Fruit fly (Drosophila melanogaster): ENCODE data around the gene Amt.

The Amt gene

DNA sequence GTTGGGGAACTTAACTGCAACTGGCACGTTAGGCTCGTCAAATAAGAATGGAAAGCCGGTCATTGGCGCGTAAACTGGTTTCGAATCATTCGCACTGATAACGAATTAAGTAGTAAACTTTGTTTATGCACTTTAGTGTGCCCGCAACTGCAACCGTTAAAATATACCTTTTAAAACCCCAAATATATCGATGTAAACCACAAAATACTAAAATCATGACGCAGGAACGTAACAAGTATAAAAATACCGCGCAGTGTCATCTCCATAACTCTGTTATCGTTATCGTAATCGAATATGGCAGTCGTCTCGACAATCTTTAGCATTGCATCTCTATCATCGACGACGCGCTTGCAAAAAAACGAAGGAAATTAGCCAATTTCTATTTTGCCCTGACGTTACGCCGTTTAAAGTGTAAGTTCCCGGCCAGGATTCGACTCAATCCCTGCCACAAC is 23.6 kb downstream of the Amt start, which contains the start of the genes CG31344 and Caf1-55 (continued):
- TF ChIP-seq CG9876 (GFP tag; optimal IDR thresholded peaks at IDR 0.05) (no peak), CG7839 (tag; optimal IDR thresholded peaks at IDR 0.05) (no peak), Doc3 (GFP tag; IDR thresholded peaks at IDR 0.05; ENCODE audit: partially characterized antibody) (peak; percentile 68; the same call in 2 of the 3 replicates), Scr (GFP tag; IDR thresholded peaks at IDR 0.05; ENCODE audit: partially characterized antibody) (peak; percentile 74), pho (GFP tag; optimal IDR thresholded peaks at IDR 0.05) (peak; percentile 51), tin (GFP tag; optimal IDR thresholded peaks at IDR 0.05) (no peak), CG1832 (GFP tag; optimal IDR thresholded peaks at IDR 0.05) (no peak), Dfd (GFP tag; optimal IDR thresholded peaks at IDR 0.05) (no peak), pzg (GFP tag; optimal IDR thresholded peaks at IDR 0.05) (peak; percentile 98), Dp (GFP tag; optimal IDR thresholded peaks at IDR 0.05) (peak; percentile 77), nerfin-1 (tag; optimal IDR thresholded peaks at IDR 0.05) (no peak), ken (GFP tag; IDR thresholded peaks at IDR 0.05) (peak; percentile 16; the same call in 1 of the 3 replicates), CG31441 (GFP tag; IDR thresholded peaks at IDR 0.05) (peak; percentile 23; the same call in 1 of the 2 replicates), knrl (GFP tag; IDR thresholded peaks at IDR 0.05; ENCODE audit: partially characterized antibody) (peak; percentile 79), run (tag; optimal IDR thresholded peaks at IDR 0.05) (no peak), en (GFP tag; optimal IDR thresholded peaks at IDR 0.05) (no peak), insv (GFP tag; optimal IDR thresholded peaks at IDR 0.05) (peak in 1 of 2 experiments; percentile 18), Sox100B (GFP tag; optimal IDR thresholded peaks at IDR 0.05) (no peak), dmrt99B (tag; optimal IDR thresholded peaks at IDR 0.05) (no peak), CG15514 (GFP tag; optimal IDR thresholded peaks at IDR 0.05) (peak; percentile 68), CG8944 (GFP tag; optimal IDR thresholded peaks at IDR 0.05) (no peak), Dll (GFP tag; IDR thresholded peaks at IDR 0.05; ENCODE audit: partially characterized antibody) (peak; percentile 86), Hsf (GFP tag; optimal IDR thresholded peaks at IDR 0.05) (peak; percentile 1), CG17359 (tag; optimal IDR thresholded peaks at IDR 0.05) (no peak), Taf1 (GFP tag; IDR thresholded peaks at IDR 0.05) (no peak), hbn (GFP tag; IDR thresholded peaks at IDR 0.05; ENCODE audit: partially characterized antibody) (peak; percentile 79), Bteb2 (GFP tag; optimal IDR thresholded peaks at IDR 0.05) (peak; percentile 8), CG31224 (GFP tag; IDR thresholded peaks at IDR 0.05) (no peak), CrebB (tag; optimal IDR thresholded peaks at IDR 0.05) (peak; percentile 2), org-1 (GFP tag; optimal IDR thresholded peaks at IDR 0.05) (no peak), ftz-f1 (GFP tag; optimal IDR thresholded peaks at IDR 0.05) (no peak), Pdp1 (GFP tag; optimal IDR thresholded peaks at IDR 0.05) (peak in 1 of 2 experiments; percentile 60), amos (GFP tag; IDR thresholded peaks at IDR 0.05; ENCODE audit: partially characterized antibody) (peak; percentile 78), CG34224 (GFP tag; IDR thresholded peaks at IDR 0.05; ENCODE audit: partially characterized antibody) (peak; percentile 78), Rfx (GFP tag; IDR thresholded peaks at IDR 0.05) (0 out of 2 replicates have a peak, but pooled peaks have one; percentile 18), dm (GFP tag; optimal IDR thresholded peaks at IDR 0.05) (peak; percentile 60), CG2120 (GFP tag; optimal IDR thresholded peaks at IDR 0.05) (peak; percentile 55), CG10267 (tag; optimal IDR thresholded peaks at IDR 0.05) (peak; percentile 37), her (GFP tag; optimal IDR thresholded peaks at IDR 0.05) (no peak), CG1602 (GFP tag; optimal IDR thresholded peaks at IDR 0.05) (peak; percentile 0), CG17328 (GFP tag; IDR thresholded peaks at IDR 0.05) (no peak), nerfin-2 (GFP tag; IDR thresholded peaks at IDR 0.05; ENCODE audit: partially characterized antibody) (peak; percentile 83), crp (GFP tag; optimal IDR thresholded peaks at IDR 0.05) (peak in 1 of 2 experiments; percentile 40), trem (tag; optimal IDR thresholded peaks at IDR 0.05) (peak; percentile 85), YL-1 (GFP tag; optimal IDR thresholded peaks at IDR 0.05) (peak; percentile 81), CG1603 (tag; optimal IDR thresholded peaks at IDR 0.05) (peak; percentile 84), shn (GFP tag; optimal IDR thresholded peaks at IDR 0.05) (no peak), nmo (GFP tag; optimal IDR thresholded peaks at IDR 0.05) (peak; percentile 47), Nf-YC (tag; optimal IDR thresholded peaks at IDR 0.05) (peak; percentile 9)

Measured in whole organism, embryonic.